Worm (Caenorhabditis elegans) whole organism, L4 larva: ENCODE data around the gene cri-3.

Source experiments
- F26F4.8 ChIP-seq: fragments of 200-800 bp; sonication (Bioruptor generic); conservative IDR thresholded peaks from 2 replicates; pipeline ENCODE4 v1.3.6; 2022; ENCODE audit warnings: missing genetic modification characterization, missing compliant biosample characterization
- R02D3.7 ChIP-seq: fragments of 150-350 bp; sonication (generic microtip); optimal IDR thresholded peaks from 3 replicates; lab custom pipeline; 2014; ENCODE audit warnings: missing biosample characterization, missing genetic modification characterization
- T20F7.1 ChIP-seq: fragments of 200-800 bp; sonication (Bioruptor generic); optimal IDR thresholded peaks from 2 replicates; lab custom pipeline; 2018; ENCODE audit warnings: mild to moderate bottlenecking, missing genetic modification characterization, missing compliant biosample characterization
- Y48G9A.11 ChIP-seq: fragments of 200-800 bp; sonication (Bioruptor generic); IDR thresholded peaks from 2 replicates; pipeline ENCODE4 v1.3.6; 2022; ENCODE audit warnings: missing genetic modification reagents, missing genetic modification characterization, missing compliant biosample characterization
- Y5F2A.4 ChIP-seq: fragments of 200-800 bp; sonication (Bioruptor generic); optimal IDR thresholded peaks from 2 replicates; lab custom pipeline; 2018; ENCODE audit warnings: mild to moderate bottlenecking, missing genetic modification characterization, missing compliant biosample characterization
- ZK546.5 ChIP-seq, 2 experiments: sonication (generic microtip); optimal IDR thresholded peaks; 2 replicates each; lab custom pipeline; 2017; ENCODE audit warnings: missing biosample characterization in 2 of 2, missing genetic modification characterization in 2 of 2
- attf-4 ChIP-seq: sonication (generic microtip); optimal IDR thresholded peaks from 3 replicates; lab custom pipeline; 2017; ENCODE audit warnings: missing biosample characterization, missing genetic modification characterization
- ceh-20 ChIP-seq: fragments of 200-800 bp; sonication (Bioruptor generic); IDR thresholded peaks from 2 replicates; pipeline ENCODE4 v1.3.6; 2022; ENCODE audit warnings: missing genetic modification reagents, missing genetic modification characterization, missing compliant biosample characterization
- ceh-28 ChIP-seq: fragments of 150-350 bp; optimal IDR thresholded peaks from 2 replicates; lab custom pipeline; 2014; ENCODE audit warnings: missing biosample characterization, missing genetic modification reagents, missing genetic modification characterization
- ceh-44 ChIP-seq: fragments of 200-800 bp; sonication (Bioruptor generic); IDR thresholded peaks from 2 replicates; pipeline ENCODE4 v1.3.6; 2022; ENCODE audit warnings: missing genetic modification reagents, missing genetic modification characterization, missing compliant biosample characterization
- ceh-62 ChIP-seq: sonication (generic microtip); optimal IDR thresholded peaks from 2 replicates; lab custom pipeline; 2017; ENCODE audit warnings: missing biosample characterization, missing genetic modification characterization
- ceh-82 ChIP-seq: sonication (generic microtip); optimal IDR thresholded peaks from 2 replicates; lab custom pipeline; 2017; ENCODE audit warnings: missing biosample characterization, missing genetic modification characterization
- cey-2 ChIP-seq: sonication (generic microtip); optimal IDR thresholded peaks from 3 replicates; lab custom pipeline; 2017; ENCODE audit warnings: missing genetic modification characterization, mild to moderate bottlenecking, missing compliant biosample characterization, antibody characterized with exemption, borderline replicate concordance; ENCODE audit not compliant: insufficient read depth
- daf-12 ChIP-seq: fragments of 150-350 bp; optimal IDR thresholded peaks from 2 replicates; lab custom pipeline; 2014; ENCODE audit warnings: missing biosample characterization, missing genetic modification reagents, missing genetic modification characterization
- daf-16 ChIP-seq, 3 experiments: sonication (generic microtip); optimal IDR thresholded peaks; 2 replicates each; lab custom pipeline; 2016 to 2017; ENCODE audit warnings: missing genetic modification characterization in 3 of 3, missing genetic modification reagents in 3 of 3, mild to moderate bottlenecking in 2 of 3, missing compliant biosample characterization in 2 of 3, missing biosample characterization in 1 of 3, moderate library complexity in 1 of 3
- daf-19 ChIP-seq: fragments of 200-800 bp; sonication (Bioruptor generic); conservative IDR thresholded peaks from 2 replicates; pipeline ENCODE4 v1.3.6; 2022; ENCODE audit warnings: missing genetic modification characterization, missing compliant biosample characterization
- dmd-8 ChIP-seq: fragments of 200-800 bp; sonication (Bioruptor generic); IDR thresholded peaks from 2 replicates; pipeline ENCODE4 v1.3.6; 2022; ENCODE audit warnings: missing genetic modification characterization, missing compliant biosample characterization
- dmd-9 ChIP-seq: fragments of 200-800 bp; sonication (Bioruptor generic); IDR thresholded peaks from 2 replicates; pipeline ENCODE4 v1.3.6; 2022; ENCODE audit warnings: missing genetic modification reagents, missing genetic modification characterization, missing compliant biosample characterization
- dpl-1 ChIP-seq: fragments of 150-350 bp; optimal IDR thresholded peaks from 2 replicates; lab custom pipeline; 2014; ENCODE audit warnings: missing biosample characterization, missing genetic modification reagents, missing genetic modification characterization
- duxl-1 ChIP-seq: sonication (generic microtip); optimal IDR thresholded peaks from 2 replicates; lab custom pipeline; 2016; ENCODE audit warnings: mild to moderate bottlenecking, missing genetic modification characterization, moderate library complexity, missing compliant biosample characterization; ENCODE audit not compliant: poor library complexity
- egl-43 ChIP-seq: fragments of 200-800 bp; sonication (Bioruptor generic); IDR thresholded peaks from 2 replicates; pipeline ENCODE4 v1.3.6; 2022; ENCODE audit warnings: missing genetic modification reagents, missing genetic modification characterization, missing compliant biosample characterization
- gei-8 ChIP-seq: fragments of 200-800 bp; sonication (Bioruptor generic); optimal IDR thresholded peaks from 2 replicates; lab custom pipeline; 2018; ENCODE audit warnings: mild to moderate bottlenecking, missing genetic modification characterization, missing compliant biosample characterization
- hlh-30 ChIP-seq: sonication (generic microtip); optimal IDR thresholded peaks from 2 replicates; lab custom pipeline; 2017; ENCODE audit warnings: antibody characterized with exemption, mild to moderate bottlenecking, missing genetic modification characterization, missing compliant biosample characterization; ENCODE audit not compliant: insufficient read depth
- lim-7 ChIP-seq: fragments of 200-800 bp; sonication (Bioruptor generic); IDR thresholded peaks from 2 replicates; pipeline ENCODE4 v1.3.6; 2022; ENCODE audit warnings: missing genetic modification characterization, missing compliant biosample characterization
- lin-29 ChIP-seq: fragments of 200-800 bp; sonication (Bioruptor generic); IDR thresholded peaks from 2 replicates; pipeline ENCODE4 v1.3.6; 2022; ENCODE audit warnings: missing genetic modification reagents, missing genetic modification characterization, missing compliant biosample characterization
- lin-38 ChIP-seq: fragments of 200-800 bp; sonication (Bioruptor generic); IDR thresholded peaks from 2 replicates; pipeline ENCODE4 v1.3.6; 2022; ENCODE audit warnings: missing genetic modification reagents, missing genetic modification characterization, missing compliant biosample characterization
- lin-39 ChIP-seq: fragments of 150-350 bp; optimal IDR thresholded peaks from 2 replicates; lab custom pipeline; 2014; ENCODE audit warnings: missing biosample characterization, missing genetic modification reagents, missing genetic modification characterization
- madf-9 ChIP-seq: fragments of 200-800 bp; sonication (Bioruptor generic); conservative IDR thresholded peaks from 2 replicates; pipeline ENCODE4 v1.3.6; 2022; ENCODE audit warnings: missing genetic modification reagents, missing genetic modification characterization, missing compliant biosample characterization
- mxl-2 ChIP-seq: fragments of 200-800 bp; sonication (Bioruptor generic); conservative IDR thresholded peaks from 2 replicates; pipeline ENCODE4 v1.3.6; 2022; ENCODE audit warnings: missing genetic modification reagents, missing genetic modification characterization, missing compliant biosample characterization
- nhr-102 ChIP-seq: sonication (generic microtip); optimal IDR thresholded peaks from 2 replicates; lab custom pipeline; 2016; ENCODE audit warnings: mild to moderate bottlenecking, missing genetic modification characterization, moderate library complexity, missing compliant biosample characterization
- nhr-25 ChIP-seq: sonication (generic microtip); optimal IDR thresholded peaks from 2 replicates; lab custom pipeline; 2017; ENCODE audit warnings: missing genetic modification characterization, mild to moderate bottlenecking, missing compliant biosample characterization, antibody characterized with exemption, moderate library complexity, borderline replicate concordance; ENCODE audit not compliant: insufficient read depth
- nhr-48 ChIP-seq: sonication (generic microtip); optimal IDR thresholded peaks from 2 replicates; lab custom pipeline; 2016; ENCODE audit warnings: mild to moderate bottlenecking, missing genetic modification characterization, missing compliant biosample characterization
- nhr-6 ChIP-seq: fragments of 150-350 bp; optimal IDR thresholded peaks from 2 replicates; lab custom pipeline; 2014; ENCODE audit warnings: missing biosample characterization, missing genetic modification characterization
- php-3 ChIP-seq: fragments of 200-800 bp; sonication (Bioruptor generic); IDR thresholded peaks from 2 replicates; pipeline ENCODE4 v1.3.6; 2022; ENCODE audit warnings: missing genetic modification reagents, missing genetic modification characterization, missing compliant biosample characterization
- pqm-1 ChIP-seq: sonication (generic microtip); optimal IDR thresholded peaks from 2 replicates; lab custom pipeline; 2017; ENCODE audit warnings: missing biosample characterization, missing genetic modification characterization
- rbr-2 ChIP-seq: sonication (generic microtip); optimal IDR thresholded peaks from 2 replicates; lab custom pipeline; 2016; ENCODE audit warnings: missing genotype, missing genetic modification characterization, missing compliant biosample characterization
- saeg-2 ChIP-seq: fragments of 200-800 bp; sonication (Bioruptor generic); IDR thresholded peaks from 2 replicates; pipeline ENCODE4 v1.3.6; 2022; ENCODE audit warnings: missing genetic modification reagents, missing genetic modification characterization, missing compliant biosample characterization
- skn-1 ChIP-seq: fragments of 150-350 bp; optimal IDR thresholded peaks from 2 replicates; lab custom pipeline; 2014; ENCODE audit warnings: missing biosample characterization, missing genetic modification characterization
- snpc-1.2 ChIP-seq: fragments of 200-800 bp; sonication (Bioruptor generic); IDR thresholded peaks from 2 replicates; pipeline ENCODE4 v1.3.6; 2022; ENCODE audit warnings: missing genetic modification reagents, missing genetic modification characterization, missing compliant biosample characterization
- snpc-4 ChIP-seq: fragments of 150-350 bp; optimal IDR thresholded peaks from 2 replicates; lab custom pipeline; 2014; ENCODE audit warnings: missing biosample characterization, missing genetic modification characterization
- spr-1 ChIP-seq: sonication (generic microtip); optimal IDR thresholded peaks from 2 replicates; lab custom pipeline; 2016; ENCODE audit warnings: mild to moderate bottlenecking, missing genetic modification characterization, missing compliant biosample characterization
- unc-130 ChIP-seq: sonication (generic microtip); optimal IDR thresholded peaks from 2 replicates; lab custom pipeline; 2016; ENCODE audit warnings: missing genetic modification reagents, missing genetic modification characterization, missing compliant biosample characterization
- unc-62 ChIP-seq, 3 experiments: fragments of 150-350 bp in 1 of 3; sonication (generic microtip); optimal IDR thresholded peaks in 2 of 3; peaks in 1 of 3; 1 replicate in 1 of 3; 2 replicates in 2 of 3; lab custom pipeline; 2014 to 2017; ENCODE audit warnings: missing biosample characterization in 3 of 3, missing genetic modification characterization in 3 of 3, missing genetic modification reagents in 3 of 3, missing genotype in 1 of 3
- vab-7 ChIP-seq: fragments of 200-800 bp; sonication (Bioruptor generic); IDR thresholded peaks from 2 replicates; pipeline ENCODE4 v1.3.6; 2022; ENCODE audit warnings: missing genetic modification reagents, missing genetic modification characterization, missing compliant biosample characterization
- zfp-3 ChIP-seq: fragments of 200-800 bp; sonication (Bioruptor generic); conservative IDR thresholded peaks from 2 replicates; pipeline ENCODE4 v1.3.6; 2022; ENCODE audit warnings: missing genetic modification reagents, missing genetic modification characterization, missing compliant biosample characterization
- zip-2 ChIP-seq: fragments of 150-350 bp; optimal IDR thresholded peaks from 2 replicates; lab custom pipeline; 2014; ENCODE audit warnings: missing biosample characterization, missing genetic modification characterization
- ztf-11 ChIP-seq: fragments of 150-350 bp; optimal IDR thresholded peaks from 2 replicates; lab custom pipeline; 2014; ENCODE audit warnings: missing biosample characterization, missing genetic modification characterization
- ztf-7 ChIP-seq: fragments of 150-350 bp; optimal IDR thresholded peaks from 2 replicates; lab custom pipeline; 2014; ENCODE audit warnings: missing biosample characterization, missing genetic modification characterization

The cri-3 gene

ce11 chrIII:3389426-3390020, 6.6 kb upstream of the cri-3 start, which contains the start of the genes elmd-1 and hecw-1:
TSS of gene elmd-1 (plus strand) at chrIII:3389919.
TSS of gene hecw-1 (minus strand) at chrIII:3389970.
- TF ChIP-seq dpl-1 (GFP tag; lab: Kevin White, UChicago) (peak; percentile 5), rbr-2 (tag; lab: Kevin White, UChicago) (peak; percentile 31), snpc-4 (tag; lab: Kevin White, UChicago) (no peak), skn-1 (tag; lab: Kevin White, UChicago) (no peak), zfp-3 (GFP tag; lab: Robert Waterston, UW) (peak; percentile 77; the same call in 1 of the 2 replicates), zip-2 (tag; lab: Kevin White, UChicago) (no peak), nhr-6 (peak; percentile 26), ceh-28 (no peak), F26F4.8 (0 out of 2 replicates have a peak, but pooled peaks have one; percentile 59), ceh-82 (tag; lab: Kevin White, UChicago) (no peak), snpc-1.2 (GFP tag; lab: Robert Waterston, UW) (0 out of 2 replicates have a peak, but pooled peaks have one; percentile 56), daf-12 (tag; lab: Kevin White, UChicago) (no peak), dmd-8 (GFP tag; lab: Robert Waterston, UW) (peak; percentile 85), unc-130 (GFP tag; lab: Kevin White, UChicago) (peak; percentile 5), gei-8 (GFP tag; lab: Kevin White, UChicago) (peak; percentile 31), madf-9 (GFP tag; lab: Robert Waterston, UW) (no peak), lin-38 (GFP tag; lab: Robert Waterston, UW) (peak; percentile 74), unc-62 (GFP tag; optimal IDR thresholded peaks at IDR 0.05 in 1 of 2; lab: Kevin White, UChicago) (peak in 1 of 2 experiments; percentile 56), unc-62 (tag; optimal IDR thresholded peaks at IDR 0.05; lab: Kevin White, UChicago) (no peak), Y48G9A.11 (GFP tag; lab: Robert Waterston, UW) (peak; percentile 26; the same call in 1 of the 2 replicates), ztf-7 (peak; percentile 51), daf-19 (GFP tag; lab: Robert Waterston, UW) (no peak; the same call in 1 of the 2 replicates), nhr-102 (tag; lab: Kevin White, UChicago) (no peak), saeg-2 (GFP tag; lab: Robert Waterston, UW) (no peak), lim-7 (peak; percentile 73), R02D3.7 (no peak), ZK546.5 (tag; optimal IDR thresholded peaks at IDR 0.05; lab: Kevin White, UChicago) (no peak), ztf-11 (no peak), ceh-20 (GFP tag; lab: Robert Waterston, UW) (peak; percentile 56; the same call in 1 of the 2 replicates), lin-29 (GFP tag; lab: Robert Waterston, UW) (0 out of 2 replicates have a peak, but pooled peaks have one; percentile 60), ceh-44 (peak; percentile 82), Y5F2A.4 (GFP tag; lab: Kevin White, UChicago) (no peak), daf-16 (GFP tag; optimal IDR thresholded peaks at IDR 0.05; lab: Kevin White, UChicago) (peak; percentile 65 to 66), daf-16 (tag; optimal IDR thresholded peaks at IDR 0.05; lab: Kevin White, UChicago) (peak; percentile 88), nhr-48 (peak; percentile 46), vab-7 (GFP tag; lab: Robert Waterston, UW) (peak; percentile 81), egl-43 (peak; percentile 87), pqm-1 (tag; lab: Kevin White, UChicago) (no peak), hlh-30 (peak; percentile 73), spr-1 (no peak), cey-2 (tag; lab: Kevin White, UChicago) (no peak), dmd-9 (GFP tag; lab: Robert Waterston, UW) (no peak), attf-4 (tag; lab: Kevin White, UChicago) (no peak), mxl-2 (GFP tag; lab: Robert Waterston, UW) (no peak), lin-39 (tag; lab: Kevin White, UChicago) (no peak), ceh-62 (no peak), T20F7.1 (no peak), php-3 (GFP tag; lab: Robert Waterston, UW) (peak; percentile 63; the same call in 1 of the 2 replicates), duxl-1 (tag; lab: Kevin White, UChicago) (peak; percentile 55), nhr-25 (no peak)
